Worm (Caenorhabditis elegans): ENCODE measurements around the gene srbc-20.

- no peak for TF ChIP-seq flt-1 (GFP tag; IDR thresholded peaks at IDR 0.05)
- no peak for TF ChIP-seq ztf-29 (GFP tag; IDR thresholded peaks at IDR 0.05)
Measured at ce11 chrV:2135323-2135722, 11.6 kb upstream of the srbc-20 start.

Measured in whole organism, midembryonic.